Fruit fly (Drosophila melanogaster): Measurements from ENCODE around the gene Pdss2.
A peak's percentile ranks its signal among the peaks of the same experiment; 100 is the strongest.

Pdss2 gene

DNA sequence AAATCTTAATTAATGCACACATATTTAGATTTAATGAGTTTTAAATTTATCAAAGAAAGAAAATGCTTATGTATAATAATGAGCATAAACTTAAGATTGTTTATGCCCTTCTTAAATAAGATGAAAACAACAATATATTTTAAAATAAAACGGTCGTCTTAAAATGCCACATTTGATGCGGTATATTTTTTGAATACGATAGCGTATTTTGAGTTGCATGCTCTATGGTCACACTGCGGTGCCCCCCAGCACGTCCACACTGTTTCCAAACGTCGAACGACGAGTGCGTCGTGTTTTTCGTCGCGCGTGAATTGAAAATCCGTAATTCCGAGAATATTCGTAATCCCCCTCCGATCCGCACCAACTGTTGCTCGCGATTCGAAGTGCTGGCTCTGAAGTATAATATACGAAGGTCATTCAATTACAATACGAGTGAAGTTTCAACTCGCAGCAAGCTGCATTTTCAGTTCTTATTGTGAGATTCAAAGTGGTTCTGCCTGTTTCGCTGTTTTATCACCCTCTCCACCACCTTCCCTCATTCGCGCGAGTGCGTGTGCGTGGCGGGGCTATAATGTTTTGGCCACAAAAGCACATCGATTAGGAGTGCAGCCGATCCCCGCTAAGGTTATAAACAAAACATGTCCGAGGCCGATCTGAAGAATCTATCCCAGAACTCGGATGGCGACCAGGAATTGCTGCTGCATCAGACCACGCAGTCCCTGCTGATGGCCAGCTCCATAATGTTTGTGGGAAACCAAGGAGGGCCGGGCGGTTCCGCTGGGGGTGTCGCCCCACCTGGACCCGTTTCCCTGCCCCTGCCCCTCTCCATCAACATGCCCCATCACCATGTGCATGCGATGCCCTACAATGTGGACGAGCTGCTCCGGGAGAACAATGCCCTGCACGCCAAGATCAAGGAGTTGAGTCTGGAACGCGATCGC, 6.8 kb downstream of the Pdss2 start, which contains the start of gene siz (continued):
- TF ChIP-seq HLHmδ (GFP tag; optimal IDR thresholded peaks at IDR 0.05) (peak; percentile 44), CG6654 (GFP tag; optimal IDR thresholded peaks at IDR 0.05) (no peak), CG2678 (tag; optimal IDR thresholded peaks at IDR 0.05) (peak; percentile 50), Lhr (GFP tag; optimal IDR thresholded peaks at IDR 0.05) (peak; percentile 94), sens-2 (GFP tag; IDR thresholded peaks at IDR 0.05) (no peak), Atf6 (GFP tag; IDR thresholded peaks at IDR 0.05) (0 out of 2 replicates have a peak, but pooled peaks have one; percentile 24), CG17361 (GFP tag; IDR thresholded peaks at IDR 0.05) (peak; percentile 37; the same call in 1 of the 3 replicates), CG12236 (GFP tag; optimal IDR thresholded peaks at IDR 0.05) (no peak), CG8924 (tag; optimal IDR thresholded peaks at IDR 0.05) (peak; percentile 49), schlank (tag; optimal IDR thresholded peaks at IDR 0.05) (no peak), CG2712 (tag; optimal IDR thresholded peaks at IDR 0.05) (peak; percentile 58), CG16813 (GFP tag; IDR thresholded peaks at IDR 0.05; ENCODE audit: partially characterized antibody) (peak; percentile 34; the same call in 2 of the 3 replicates), dysf (GFP tag; IDR thresholded peaks at IDR 0.05) (no peak; the same call in 2 of the 3 replicates), sima (GFP tag; optimal IDR thresholded peaks at IDR 0.05) (no peak), CG32767 (GFP tag; IDR thresholded peaks at IDR 0.05) (no peak), ftz-f1 (GFP tag; optimal IDR thresholded peaks at IDR 0.05) (peak; percentile 33), CG9609 (GFP tag; optimal IDR thresholded peaks at IDR 0.05) (no peak), esg (GFP tag; conservative IDR thresholded peaks at IDR 0.05) (no peak), vnd (GFP tag; IDR thresholded peaks at IDR 0.05; ENCODE audit: partially characterized antibody) (no peak), HmgZ (tag; optimal IDR thresholded peaks at IDR 0.05) (peak; percentile 67), ci (GFP tag; IDR thresholded peaks at IDR 0.05) (peak; percentile 56; the same call in 2 of the 3 replicates), CG7357 (GFP tag; IDR thresholded peaks at IDR 0.05) (no peak), Hey (tag; optimal IDR thresholded peaks at IDR 0.05) (no peak), CG16779 (GFP tag; IDR thresholded peaks at IDR 0.05) (no peak), Eip74EF (GFP tag; optimal IDR thresholded peaks at IDR 0.05) (peak in 1 of 2 experiments; percentile 22), CG11247 (GFP tag; IDR thresholded peaks at IDR 0.05) (no peak), CG9817 (tag; optimal IDR thresholded peaks at IDR 0.05) (no peak), CG15601 (tag; optimal IDR thresholded peaks at IDR 0.05) (peak; percentile 49), CG3995 (GFP tag; optimal IDR thresholded peaks at IDR 0.05) (no peak), aop (GFP tag; IDR thresholded peaks at IDR 0.05) (0 out of 2 replicates have a peak, but pooled peaks have one; percentile 5), CG2202 (tag; optimal IDR thresholded peaks at IDR 0.05) (peak; percentile 25), wor (GFP tag; IDR thresholded peaks at IDR 0.05) (no peak), CG16815 (GFP tag; optimal IDR thresholded peaks at IDR 0.05) (no peak), ato (GFP tag; IDR thresholded peaks at IDR 0.05; ENCODE audit: partially characterized antibody) (peak; percentile 30; the same call in 1 of the 2 replicates), CG13624 (GFP tag; optimal IDR thresholded peaks at IDR 0.05) (peak; percentile 38), lilli (GFP tag; optimal IDR thresholded peaks at IDR 0.05) (peak; percentile 17), CG10431 (GFP tag; optimal IDR thresholded peaks at IDR 0.05) (peak; percentile 29), Bteb2 (GFP tag; optimal IDR thresholded peaks at IDR 0.05) (peak; percentile 26), D19B (GFP tag; optimal IDR thresholded peaks at IDR 0.05) (no peak), Asciz (GFP tag; optimal IDR thresholded peaks at IDR 0.05) (no peak), fd3F (GFP tag; optimal IDR thresholded peaks at IDR 0.05) (no peak), CG10267 (tag; optimal IDR thresholded peaks at IDR 0.05) (peak; percentile 60), Dll (GFP tag; IDR thresholded peaks at IDR 0.05; ENCODE audit: partially characterized antibody) (peak; percentile 32; the same call in 1 of the 4 replicates), cad (GFP tag; optimal IDR thresholded peaks at IDR 0.05) (no peak), CG1233 (GFP tag; optimal IDR thresholded peaks at IDR 0.05) (no peak), CG8281 (tag; optimal IDR thresholded peaks at IDR 0.05) (no peak), CG12071 (GFP tag; optimal IDR thresholded peaks at IDR 0.05) (peak; percentile 34), tx (GFP tag; optimal IDR thresholded peaks at IDR 0.05) (no peak)
